Fruit fly (Drosophila melanogaster): ENCODE data around the gene CG14384.

Gene CG14384

dm6 chr3R:12985828-12986530 is 18.5 kb upstream of the CG14384 start, which contains the start of gene CG31342:
TSS of gene CG31342 (plus strand) at chr3R:12986041.
- TF ChIP-seq noc (tag; optimal IDR thresholded peaks at IDR 0.05): no peak

dm6 chr3R:12982982-12983633 is 15.6 kb upstream of the CG14384 start:
- peak; percentile 53 for TF ChIP-seq noc (tag; optimal IDR thresholded peaks at IDR 0.05)

dm6 chr3R:12982167-12982981 is 14.9 kb upstream of the CG14384 start:
- peak; percentile 94 for TF ChIP-seq noc (tag; optimal IDR thresholded peaks at IDR 0.05)

- peak; percentile 0 for TF ChIP-seq noc (tag; optimal IDR thresholded peaks at IDR 0.05)
Measured at dm6 chr3R:12981334-12982166, 14.0 kb upstream of the CG14384 start.

dm6 chr3R:12980628-12981219 is 13.2 kb upstream of the CG14384 start, which contains the start of gene Paip2:
TSS of gene Paip2 (plus strand) at chr3R:12980792.
- no peak for TF ChIP-seq noc (tag; optimal IDR thresholded peaks at IDR 0.05)

dm6 chr3R:12977371-12978050 is 10.0 kb upstream of the CG14384 start, which contains the start of the genes CG7381 and CG7091:
TSS of gene CG7381 (minus strand) at chr3R:12977471.
TSS of gene CG7091 (plus strand) at chr3R:12978000.
- no peak for TF ChIP-seq noc (tag; optimal IDR thresholded peaks at IDR 0.05)

dm6 chr3R:12975223-12975622 is 7.7 kb upstream of the CG14384 start:
- no peak for TF ChIP-seq noc (tag; optimal IDR thresholded peaks at IDR 0.05)

- TF ChIP-seq noc (tag; optimal IDR thresholded peaks at IDR 0.05): no peak
Measured at dm6 chr3R:12974447-12974846, 6.9 kb upstream of the CG14384 start.

- TF ChIP-seq noc (tag; optimal IDR thresholded peaks at IDR 0.05): no peak
Measured at dm6 chr3R:12972106-12972505, 4.6 kb upstream of the CG14384 start.

dm6 chr3R:12964043-12964442 is 3.5 kb downstream of the CG14384 start:
- TF ChIP-seq noc (tag; optimal IDR thresholded peaks at IDR 0.05): no peak

dm6 chr3R:12963491-12963890 is 4.0 kb downstream of the CG14384 start, which contains the start of gene Cyp304a1:
TSS of gene Cyp304a1 (plus strand) at chr3R:12963791.
- no peak for TF ChIP-seq noc (tag; optimal IDR thresholded peaks at IDR 0.05)

- no peak for TF ChIP-seq noc (tag; optimal IDR thresholded peaks at IDR 0.05)
Measured at dm6 chr3R:12962612-12963011, 4.9 kb downstream of the CG14384 start.

- no peak for TF ChIP-seq noc (tag; optimal IDR thresholded peaks at IDR 0.05)
Measured at dm6 chr3R:12960929-12961855, 6.3 kb downstream of the CG14384 start, which contains the start of gene Spc25. TSS of gene Spc25 (plus strand) at chr3R:12961745.
